Worm (Caenorhabditis elegans): ENCODE measurements around the gene cnk-1.
"Not testable (repeated sequence)": the region's sequence is repeated elsewhere in the genome, so short reads cannot be mapped to it uniquely, and the experiment has no call there.

cnk-1 gene

DNA sequence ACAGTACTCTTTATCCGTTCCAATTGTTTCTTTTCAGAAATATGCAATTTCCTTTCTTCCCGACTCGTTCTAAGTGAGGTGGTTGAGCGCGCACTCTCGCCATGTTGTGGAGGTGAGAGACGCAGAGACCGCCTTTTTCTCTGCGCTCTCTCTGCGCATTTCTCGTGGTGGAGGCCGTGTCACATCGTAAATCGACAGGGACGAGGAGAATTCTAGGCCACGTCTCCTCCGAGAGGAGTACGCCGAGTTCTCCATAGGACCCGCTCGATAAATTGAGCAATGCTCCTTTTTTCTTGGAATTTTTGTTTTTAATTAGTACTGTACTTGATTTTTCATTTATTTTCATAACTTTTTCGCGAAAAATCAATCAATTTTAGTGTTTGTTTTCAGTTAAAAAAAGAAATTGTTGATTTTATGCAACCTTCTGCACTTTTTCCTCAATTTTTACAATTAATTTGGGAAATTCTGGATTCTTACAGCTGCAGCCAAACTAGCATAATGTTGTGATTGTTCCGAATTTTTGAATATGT is at the start of gene cnk-1:
cnk-1 (plus strand) TSS at position 480 of the 530 bp plus-strand sequence.
- TF ChIP-seq flt-1 (GFP tag; IDR thresholded peaks at IDR 0.05), result peak; percentile 85
- TF ChIP-seq tab-1 (GFP tag; IDR thresholded peaks at IDR 0.05), result 0 out of 2 replicates have a peak, but pooled peaks have one; percentile 19
- TF ChIP-seq ztf-29 (GFP tag; IDR thresholded peaks at IDR 0.05), result peak; percentile 15; the same call in 1 of the 2 replicates
- TF ChIP-seq ref-1 (GFP tag; conservative IDR thresholded peaks at IDR 0.05), result peak; percentile 54; the same call in 1 of the 2 replicates
- TF ChIP-seq T22C8.4 (GFP tag; IDR thresholded peaks at IDR 0.05), result peak; percentile 21; the same call in 1 of the 2 replicates
- no peak for TF ChIP-seq cog-1 (tag; optimal IDR thresholded peaks at IDR 0.05)
- peak; percentile 86 for TF ChIP-seq klf-2 (GFP tag; conservative IDR thresholded peaks at IDR 0.05)
- no peak for TF ChIP-seq med-1 (GFP tag; optimal IDR thresholded peaks at IDR 0.05; ENCODE audit: insufficient read depth)
- peak; percentile 91 for TF ChIP-seq ztf-23 (GFP tag; IDR thresholded peaks at IDR 0.05)

DNA sequence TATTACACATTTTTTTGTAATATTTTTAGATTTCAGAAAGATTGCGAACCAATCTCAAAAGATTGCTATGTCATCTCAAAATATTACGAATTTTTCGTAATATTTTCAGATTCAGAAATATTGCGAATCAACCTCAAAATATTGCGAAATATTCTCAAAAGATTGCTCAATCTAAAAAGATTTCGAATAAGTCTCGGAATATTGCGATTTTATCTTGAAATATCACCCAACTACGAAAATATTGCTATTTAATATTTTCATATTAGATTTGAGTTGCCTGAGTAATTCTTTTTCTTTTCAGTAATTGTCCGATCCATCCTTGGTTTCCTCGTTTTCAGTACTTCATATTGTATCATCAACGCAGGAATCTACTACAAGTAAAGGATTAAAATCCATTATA is 49.2 kb upstream of the cnk-1 start, which contains the start of gene Y70G10A.4:
Y70G10A.4 (plus strand) TSS at position 301 of the 400 bp plus-strand sequence.
- not testable (repeated sequence) for TF ChIP-seq ref-1 (GFP tag; conservative IDR thresholded peaks at IDR 0.05); flt-1 (GFP tag; IDR thresholded peaks at IDR 0.05); klf-2 (GFP tag; conservative IDR thresholded peaks at IDR 0.05)

DNA sequence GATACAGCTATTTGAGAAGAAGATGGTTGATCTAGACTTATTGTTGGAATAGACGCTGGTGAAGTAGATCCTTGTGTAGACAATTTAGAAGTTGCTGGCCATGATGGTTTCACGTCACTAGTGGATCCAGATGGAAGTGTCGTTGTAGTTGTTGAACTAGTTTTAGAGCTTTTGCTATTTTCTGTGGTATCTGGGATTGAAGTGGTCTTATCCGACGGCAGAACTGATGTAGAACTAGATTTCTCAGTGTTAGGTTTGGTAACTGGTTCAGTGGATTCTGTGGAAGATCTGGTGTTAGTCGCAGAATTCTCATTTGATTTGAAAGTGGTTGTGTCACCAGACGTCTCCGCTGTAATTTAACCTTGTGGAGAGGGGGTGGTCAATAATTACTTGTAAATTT is 39.4 kb upstream of the cnk-1 start:
- TF ChIP-seq ztf-23 (GFP tag; IDR thresholded peaks at IDR 0.05) (no peak), cog-1 (tag; optimal IDR thresholded peaks at IDR 0.05) (no peak), ztf-29 (GFP tag; IDR thresholded peaks at IDR 0.05) (no peak), tab-1 (GFP tag; IDR thresholded peaks at IDR 0.05) (no peak), flt-1 (GFP tag; IDR thresholded peaks at IDR 0.05) (no peak), med-1 (GFP tag; optimal IDR thresholded peaks at IDR 0.05; ENCODE audit: insufficient read depth) (no peak), klf-2 (GFP tag; conservative IDR thresholded peaks at IDR 0.05) (no peak), T22C8.4 (GFP tag; IDR thresholded peaks at IDR 0.05) (no peak), ref-1 (GFP tag; conservative IDR thresholded peaks at IDR 0.05) (no peak)

DNA sequence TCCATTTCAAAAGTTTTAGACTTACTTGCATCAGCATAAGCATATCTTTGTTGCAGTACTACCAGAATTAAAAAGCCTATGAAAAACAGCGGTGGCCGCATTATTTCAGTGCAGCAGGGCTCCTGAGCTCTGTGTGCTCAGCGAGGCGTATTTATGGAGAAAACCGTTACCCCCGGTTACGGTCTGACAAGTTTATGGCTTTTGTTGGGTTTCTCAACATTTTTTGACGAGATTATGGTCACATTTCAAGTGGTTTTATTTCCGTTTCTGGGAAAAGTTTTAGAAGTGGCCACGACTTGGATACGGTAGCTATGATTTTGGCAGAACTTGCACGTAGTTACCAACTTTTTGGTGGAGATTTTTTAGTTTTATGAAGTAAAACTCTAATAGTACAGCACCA is 37.1 kb upstream of the cnk-1 start, which contains the start of gene paml-1:
paml-1 (minus strand) TSS at position 101 of the 400 bp plus-strand sequence.
- no peak for TF ChIP-seq flt-1 (GFP tag; IDR thresholded peaks at IDR 0.05)
- TF ChIP-seq klf-2 (GFP tag; conservative IDR thresholded peaks at IDR 0.05), result no peak
- TF ChIP-seq cog-1 (tag; optimal IDR thresholded peaks at IDR 0.05), result no peak
- no peak for TF ChIP-seq ref-1 (GFP tag; conservative IDR thresholded peaks at IDR 0.05)
- no peak for TF ChIP-seq tab-1 (GFP tag; IDR thresholded peaks at IDR 0.05)
- no peak for TF ChIP-seq med-1 (GFP tag; optimal IDR thresholded peaks at IDR 0.05; ENCODE audit: insufficient read depth)
- TF ChIP-seq ztf-29 (GFP tag; IDR thresholded peaks at IDR 0.05), result no peak
- no peak for TF ChIP-seq T22C8.4 (GFP tag; IDR thresholded peaks at IDR 0.05)
- TF ChIP-seq ztf-23 (GFP tag; IDR thresholded peaks at IDR 0.05), result no peak

DNA sequence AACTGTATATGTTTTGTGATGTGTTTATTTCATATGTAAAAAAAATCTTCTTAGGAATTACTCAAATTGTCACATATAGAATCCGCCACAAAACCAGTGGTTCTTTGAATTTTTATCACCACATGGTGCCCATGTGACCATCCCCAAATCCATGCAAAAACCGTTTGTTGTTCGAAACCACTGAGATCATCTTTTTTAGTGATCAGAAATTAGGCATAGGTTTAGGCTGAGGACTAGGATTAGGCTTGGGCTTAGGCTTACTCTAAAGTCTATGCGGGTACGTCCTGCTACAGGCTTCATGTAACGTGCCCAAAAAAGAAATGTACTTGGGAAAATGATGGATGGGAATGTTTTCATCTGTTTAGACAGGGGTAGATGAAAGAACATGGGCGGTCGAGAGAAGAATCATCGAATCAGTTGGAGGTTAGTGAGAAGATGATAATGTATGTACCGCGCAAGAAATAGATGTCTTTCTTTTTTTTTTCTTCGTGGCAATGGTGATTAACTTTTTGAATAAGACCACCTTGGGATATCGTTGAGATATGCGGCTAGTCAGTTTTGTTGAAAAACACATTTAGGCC is 34.7 kb upstream of the cnk-1 start:
- TF ChIP-seq ztf-23 (GFP tag; IDR thresholded peaks at IDR 0.05) (no peak), tab-1 (GFP tag; IDR thresholded peaks at IDR 0.05) (no peak), klf-2 (GFP tag; conservative IDR thresholded peaks at IDR 0.05) (no peak), ztf-29 (GFP tag; IDR thresholded peaks at IDR 0.05) (no peak), flt-1 (GFP tag; IDR thresholded peaks at IDR 0.05) (no peak), T22C8.4 (GFP tag; IDR thresholded peaks at IDR 0.05) (no peak), cog-1 (tag; optimal IDR thresholded peaks at IDR 0.05) (no peak), med-1 (GFP tag; optimal IDR thresholded peaks at IDR 0.05; ENCODE audit: insufficient read depth) (no peak), ref-1 (GFP tag; conservative IDR thresholded peaks at IDR 0.05) (no peak)

DNA sequence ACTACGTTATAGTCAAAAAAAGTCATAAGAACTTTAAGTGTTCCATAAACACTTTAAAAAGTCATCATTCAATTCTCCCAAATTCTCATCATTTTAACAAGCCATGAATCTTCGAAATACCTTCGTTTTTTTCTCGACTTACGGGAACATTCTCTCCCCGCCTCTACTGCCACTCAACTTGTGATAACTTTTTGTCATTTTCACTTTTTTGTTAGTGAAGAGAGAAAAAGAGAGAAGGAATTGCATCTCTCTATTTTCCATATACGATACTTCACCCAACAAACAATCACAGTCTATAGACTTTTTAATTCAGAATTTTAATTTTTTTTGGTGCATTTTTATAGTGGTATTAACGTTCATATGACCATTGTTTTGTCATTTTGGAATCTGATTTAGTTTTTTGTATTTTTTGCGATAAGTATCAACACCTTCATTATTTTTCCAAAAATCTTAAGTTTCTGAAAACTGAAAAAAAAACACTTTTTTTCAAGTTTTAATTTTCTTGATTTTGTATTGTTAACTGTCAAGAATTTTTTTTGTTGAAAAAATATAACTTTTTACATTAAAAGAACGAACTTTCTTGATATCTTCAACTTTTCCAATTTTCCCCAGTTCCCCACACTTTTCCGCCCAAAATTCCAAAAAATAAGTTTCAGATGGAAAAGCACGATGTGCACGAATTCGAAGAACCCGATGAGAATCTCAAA is 32.5 kb upstream of the cnk-1 start, which contains the start of gene Y70G10A.3:
Y70G10A.3 (plus strand) TSS at position 657 of the 707 bp plus-strand sequence.
- TF ChIP-seq med-1 (GFP tag; optimal IDR thresholded peaks at IDR 0.05; ENCODE audit: insufficient read depth), result no peak
- no peak for TF ChIP-seq cog-1 (tag; optimal IDR thresholded peaks at IDR 0.05)
- TF ChIP-seq tab-1 (GFP tag; IDR thresholded peaks at IDR 0.05), result no peak
- no peak for TF ChIP-seq flt-1 (GFP tag; IDR thresholded peaks at IDR 0.05)
- no peak for TF ChIP-seq ref-1 (GFP tag; conservative IDR thresholded peaks at IDR 0.05)
- no peak for TF ChIP-seq ztf-29 (GFP tag; IDR thresholded peaks at IDR 0.05)
- no peak for TF ChIP-seq ztf-23 (GFP tag; IDR thresholded peaks at IDR 0.05)
- no peak for TF ChIP-seq klf-2 (GFP tag; conservative IDR thresholded peaks at IDR 0.05)
- TF ChIP-seq T22C8.4 (GFP tag; IDR thresholded peaks at IDR 0.05), result no peak

DNA sequence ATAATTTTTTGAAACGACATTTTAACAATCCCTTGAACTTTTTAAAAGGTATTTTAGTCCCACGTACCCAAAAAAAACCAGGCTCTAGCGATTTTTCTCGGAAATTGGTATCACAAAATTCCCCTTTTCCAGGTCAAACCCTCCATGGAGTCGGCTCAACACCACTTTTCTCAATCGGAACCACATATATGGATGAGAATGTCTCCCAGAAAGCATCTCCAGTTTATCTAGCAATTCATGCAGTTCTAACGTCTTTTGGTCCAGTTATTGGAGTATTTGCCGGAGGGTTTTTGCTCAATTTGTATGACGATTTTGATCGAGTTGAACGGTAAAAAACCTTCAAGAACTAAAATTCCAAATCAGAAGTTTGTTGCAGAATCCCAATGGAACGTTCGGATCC is 31.0 kb upstream of the cnk-1 start:
- TF ChIP-seq klf-2 (GFP tag; conservative IDR thresholded peaks at IDR 0.05) (no peak), T22C8.4 (GFP tag; IDR thresholded peaks at IDR 0.05) (no peak), flt-1 (GFP tag; IDR thresholded peaks at IDR 0.05) (no peak), cog-1 (tag; optimal IDR thresholded peaks at IDR 0.05) (no peak), ref-1 (GFP tag; conservative IDR thresholded peaks at IDR 0.05) (no peak), ztf-29 (GFP tag; IDR thresholded peaks at IDR 0.05) (no peak), med-1 (GFP tag; optimal IDR thresholded peaks at IDR 0.05; ENCODE audit: insufficient read depth) (no peak), tab-1 (GFP tag; IDR thresholded peaks at IDR 0.05) (no peak), ztf-23 (GFP tag; IDR thresholded peaks at IDR 0.05) (no peak)

DNA sequence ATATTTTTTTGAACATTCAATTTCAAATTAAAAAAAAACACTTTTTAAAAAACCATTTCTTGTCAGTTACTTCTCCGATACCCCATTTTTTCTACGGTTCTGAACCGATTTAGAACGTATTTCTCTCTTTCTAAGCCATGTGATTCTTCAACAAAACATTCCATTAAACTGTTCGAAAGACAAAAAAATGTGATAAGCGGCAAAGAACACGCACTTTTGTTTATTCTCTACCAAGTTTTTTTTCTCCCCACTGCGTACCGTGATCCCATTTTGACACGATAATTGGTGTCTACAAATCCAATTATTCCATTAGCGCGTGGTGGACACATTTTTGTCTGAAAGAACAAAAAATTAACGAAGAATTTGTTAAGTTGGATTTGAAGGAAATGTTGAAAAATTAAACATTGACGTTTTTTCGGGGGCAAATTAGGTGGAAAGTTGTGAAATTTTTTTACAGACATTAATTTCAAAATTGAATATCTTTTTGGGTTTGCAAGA is 29.7 kb upstream of the cnk-1 start:
- TF ChIP-seq ref-1 (GFP tag; conservative IDR thresholded peaks at IDR 0.05) (no peak), T22C8.4 (GFP tag; IDR thresholded peaks at IDR 0.05) (no peak), ztf-29 (GFP tag; IDR thresholded peaks at IDR 0.05) (no peak), med-1 (GFP tag; optimal IDR thresholded peaks at IDR 0.05; ENCODE audit: insufficient read depth) (no peak), klf-2 (GFP tag; conservative IDR thresholded peaks at IDR 0.05) (no peak), tab-1 (GFP tag; IDR thresholded peaks at IDR 0.05) (no peak), flt-1 (GFP tag; IDR thresholded peaks at IDR 0.05) (no peak), ztf-23 (GFP tag; IDR thresholded peaks at IDR 0.05) (no peak), cog-1 (tag; optimal IDR thresholded peaks at IDR 0.05) (no peak)

DNA sequence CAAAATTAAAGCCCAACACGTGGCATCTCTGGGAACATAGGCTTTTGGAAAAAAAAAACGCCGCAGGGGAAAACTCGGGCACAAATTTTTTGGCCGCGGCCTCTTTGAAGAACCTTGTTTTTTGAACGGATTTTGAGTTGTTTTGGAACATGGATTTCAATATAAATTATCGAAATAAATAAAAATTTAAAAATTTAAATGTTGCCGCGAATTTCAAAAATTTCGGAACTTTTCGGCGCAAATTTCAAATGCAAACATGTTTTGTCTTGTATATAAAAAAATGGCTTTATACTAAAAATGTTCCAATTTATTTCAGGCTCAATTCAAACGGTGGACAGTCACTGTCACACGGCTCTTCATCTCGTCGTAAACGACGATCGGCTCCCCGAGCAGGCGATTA is 27.0 kb upstream of the cnk-1 start:
- TF ChIP-seq cog-1 (tag; optimal IDR thresholded peaks at IDR 0.05) (no peak), med-1 (GFP tag; optimal IDR thresholded peaks at IDR 0.05; ENCODE audit: insufficient read depth) (no peak)

Data from whole organism, midembryonic.